Worm (Caenorhabditis elegans): ENCODE measurements around the gene kcc-2.
A peak's percentile ranks its signal among the peaks of the same experiment; 100 is the strongest.

Gene kcc-2

DNA sequence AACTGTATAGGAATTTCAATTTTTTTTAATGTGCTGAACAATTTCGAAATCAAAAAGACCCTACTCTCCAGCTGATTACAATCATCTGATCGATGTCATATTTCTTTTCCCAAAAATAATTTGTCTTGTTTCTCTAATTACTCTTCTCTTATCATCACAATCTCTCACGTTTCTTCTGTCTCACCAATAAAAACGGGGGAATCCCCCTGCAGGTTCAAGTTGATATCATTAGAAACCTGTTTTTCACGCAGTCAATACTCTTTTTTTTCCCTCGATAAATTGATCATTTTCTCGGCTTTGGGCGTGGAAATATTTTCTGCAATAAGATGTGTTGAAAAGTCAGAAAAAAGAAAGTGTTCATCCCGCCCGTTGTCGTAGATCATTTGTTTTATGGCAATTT is 59.0 kb downstream of the kcc-2 start (continued):
- TF ChIP-seq rnt-1 (tag; optimal IDR thresholded peaks at IDR 0.05), result no peak
- no peak for TF ChIP-seq mep-1 (tag; optimal IDR thresholded peaks at IDR 0.05)
- TF ChIP-seq hlh-4 (tag; optimal IDR thresholded peaks at IDR 0.05), result no peak
- peak; percentile 87 for TF ChIP-seq nhr-20 (tag; optimal IDR thresholded peaks at IDR 0.05)
- TF ChIP-seq egl-13 (tag; optimal IDR thresholded peaks at IDR 0.05), result no peak
- TF ChIP-seq nhr-28 (tag; optimal IDR thresholded peaks at IDR 0.05), result no peak
- no peak for TF ChIP-seq zip-4 (GFP tag; optimal IDR thresholded peaks at IDR 0.05)
- TF ChIP-seq nhr-12 (tag; optimal IDR thresholded peaks at IDR 0.05), result no peak
- no peak for TF ChIP-seq egl-27 (tag; optimal IDR thresholded peaks at IDR 0.05)
- TF ChIP-seq lin-39 (tag; optimal IDR thresholded peaks at IDR 0.05), result no peak
- TF ChIP-seq mef-2 (tag; optimal IDR thresholded peaks at IDR 0.05), result no peak
- TF ChIP-seq zag-1 (tag; optimal IDR thresholded peaks at IDR 0.05), result no peak
- TF ChIP-seq swsn-7 (tag; optimal IDR thresholded peaks at IDR 0.05), result no peak
- no peak for TF ChIP-seq nhr-237 (tag; optimal IDR thresholded peaks at IDR 0.05)
- no peak for TF ChIP-seq nhr-84 (tag; optimal IDR thresholded peaks at IDR 0.05)
- TF ChIP-seq fkh-8 (tag; optimal IDR thresholded peaks at IDR 0.05), result no peak
- no peak for TF ChIP-seq unc-98 (GFP tag; IDR thresholded peaks at IDR 0.05)
- no peak for TF ChIP-seq mab-9 (GFP tag; IDR thresholded peaks at IDR 0.05)
- peak; percentile 19 to 72 for TF ChIP-seq lsy-2 (tag; optimal IDR thresholded peaks at IDR 0.05)
- no peak for TF ChIP-seq aly-2 (tag; optimal IDR thresholded peaks at IDR 0.05)
- no peak for TF ChIP-seq nhr-11 (tag; optimal IDR thresholded peaks at IDR 0.05)
- no peak for TF ChIP-seq pag-3 (tag; optimal IDR thresholded peaks at IDR 0.05; ENCODE audit: borderline replicate concordance, insufficient read depth)
- TF ChIP-seq ztf-11 (tag; optimal IDR thresholded peaks at IDR 0.05), result no peak
- TF ChIP-seq fkh-10 (GFP tag; optimal IDR thresholded peaks at IDR 0.05), result no peak
- no peak for TF ChIP-seq ces-1 (GFP tag; optimal IDR thresholded peaks at IDR 0.05)
- no peak for TF ChIP-seq tlp-1 (tag; optimal IDR thresholded peaks at IDR 0.05)
- TF ChIP-seq fkh-4 (tag; optimal IDR thresholded peaks at IDR 0.05; ENCODE audit: borderline replicate concordance), result no peak
- TF ChIP-seq dpl-1 (GFP tag; optimal IDR thresholded peaks at IDR 0.05), result peak in 1 of 3 experiments; percentile 26
- TF ChIP-seq pax-3 (tag; optimal IDR thresholded peaks at IDR 0.05), result no peak
- no peak for TF ChIP-seq snpc-4 (tag; optimal IDR thresholded peaks at IDR 0.05)
- no peak for TF ChIP-seq lin-15B (tag; optimal IDR thresholded peaks at IDR 0.05)
- TF ChIP-seq F16B12.6 (tag; optimal IDR thresholded peaks at IDR 0.05), result no peak
- no peak for TF ChIP-seq ets-5 (GFP tag; IDR thresholded peaks at IDR 0.05)
- no peak for TF ChIP-seq nhr-77 (tag; optimal IDR thresholded peaks at IDR 0.05)
- peak; percentile 59 for TF ChIP-seq elt-2 (tag; optimal IDR thresholded peaks at IDR 0.05)
- peak; percentile 43 for TF ChIP-seq nhr-47 (tag; optimal IDR thresholded peaks at IDR 0.05)
- TF ChIP-seq Y116A8C.19 (tag; optimal IDR thresholded peaks at IDR 0.05; ENCODE audit: borderline replicate concordance), result no peak
- TF ChIP-seq ama-1 (optimal IDR thresholded peaks at IDR 0.05), result no peak

DNA sequence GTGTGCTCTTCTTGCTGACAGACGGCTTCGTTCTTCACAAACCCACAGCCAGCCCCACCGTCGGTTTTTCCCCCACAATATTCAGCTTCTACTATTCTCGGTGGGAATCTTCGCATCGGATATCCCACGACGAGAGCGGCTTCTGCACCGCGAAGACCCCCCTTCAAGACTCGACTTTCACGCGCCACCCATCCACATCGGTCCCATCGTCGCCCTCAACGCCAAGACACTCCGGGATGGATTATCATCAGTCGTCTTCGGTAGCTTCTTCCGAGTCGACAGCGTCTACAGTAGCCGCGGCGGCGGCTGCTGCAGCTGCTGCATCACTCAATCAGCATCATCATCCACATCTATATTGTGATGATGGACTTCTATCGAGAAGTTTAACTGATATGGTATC is 63.7 kb downstream of the kcc-2 start:
- TF ChIP-seq efl-1 (optimal IDR thresholded peaks at IDR 0.05) (no peak), efl-1 (GFP tag; optimal IDR thresholded peaks at IDR 0.05 in 1 of 2) (peak in 1 of 2 experiments; percentile 53), nhr-77 (tag; optimal IDR thresholded peaks at IDR 0.05) (no peak), lin-39 (tag; optimal IDR thresholded peaks at IDR 0.05) (no peak), fkh-8 (tag; optimal IDR thresholded peaks at IDR 0.05) (no peak)

DNA sequence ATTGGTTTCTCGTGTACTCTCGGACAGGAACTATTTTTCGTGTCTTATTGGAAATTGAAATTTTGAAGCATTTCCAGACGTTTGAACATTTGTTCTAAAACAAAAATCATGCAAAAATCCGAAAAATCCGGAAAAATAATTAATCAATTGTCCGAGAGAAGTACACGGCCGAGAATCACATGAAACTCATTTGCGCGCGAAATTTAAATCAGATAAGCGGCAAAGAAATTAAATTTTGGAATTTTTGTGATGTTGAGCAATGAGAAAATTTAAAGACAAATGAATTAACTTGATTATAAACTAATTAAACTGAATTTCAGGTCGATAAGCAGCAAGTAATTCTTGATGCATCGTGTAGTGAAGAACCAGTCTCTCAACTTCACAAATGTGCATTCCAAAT is 67.9 kb downstream of the kcc-2 start:
- peak in 1 of 2 experiments; percentile 11 for TF ChIP-seq lin-35 (GFP tag; optimal IDR thresholded peaks at IDR 0.05)
- TF ChIP-seq efl-1 (optimal IDR thresholded peaks at IDR 0.05), result peak; percentile 1 to 75
- peak; percentile 24 to 93 for TF ChIP-seq efl-1 (GFP tag; optimal IDR thresholded peaks at IDR 0.05 in 1 of 2)
- TF ChIP-seq dpl-1 (GFP tag; optimal IDR thresholded peaks at IDR 0.05), result peak in 2 of 3 experiments; percentile 0 to 33
- no peak for TF ChIP-seq lin-39 (tag; optimal IDR thresholded peaks at IDR 0.05)

Data from whole organism, L1 larva.